Fruit fly (Drosophila melanogaster) whole organism, embryonic: ENCODE data around the gene alphaTub84B.

ENCODE experiments used
- Abd-B ChIP-seq: fragments of 200-800 bp; sonication (Bioruptor generic); optimal IDR thresholded peaks from 2 replicates; lab custom pipeline; 2018; ENCODE audit warnings: missing biosample characterization, mild to moderate bottlenecking, missing genetic modification characterization, moderate library complexity
- Atf-2 ChIP-seq: fragments of 200-800 bp; sonication (Bioruptor generic); optimal IDR thresholded peaks from 2 replicates; lab custom pipeline; 2016; ENCODE audit warnings: missing biosample characterization, missing genetic modification characterization
- B-H2 ChIP-seq: fragments of 200-800 bp; sonication (Bioruptor generic); optimal IDR thresholded peaks from 2 replicates; lab custom pipeline; 2018; ENCODE audit warnings: missing biosample characterization, mild to moderate bottlenecking, missing genetic modification characterization
- BEAF-32 ChIP-seq: fragments of 200-800 bp; sonication (Bioruptor generic); optimal IDR thresholded peaks from 3 replicates; lab custom pipeline; 2017; ENCODE audit warnings: missing biosample characterization, missing genetic modification characterization, mild to moderate bottlenecking, moderate library complexity, missing genetic modification reagents
- CG11696 ChIP-seq: fragments of 200-800 bp; sonication (Bioruptor generic); IDR thresholded peaks from 2 replicates; pipeline ENCODE4 v1.3.6; 2022; ENCODE audit warnings: missing biosample characterization, missing genetic modification characterization
- CG14860 ChIP-seq: fragments of 200-800 bp; sonication (Bioruptor generic); IDR thresholded peaks from 3 replicates; pipeline ENCODE4 v1.3.6; 2022; ENCODE audit warnings: missing biosample characterization, missing genetic modification characterization; ENCODE audit not compliant: partially characterized antibody
- CG14965 ChIP-seq: fragments of 200-800 bp; sonication (Bioruptor generic); optimal IDR thresholded peaks from 2 replicates; lab custom pipeline; 2016; ENCODE audit warnings: missing biosample characterization, missing genetic modification characterization, borderline replicate concordance
- CG1647 ChIP-seq: fragments of 200-800 bp; sonication (Bioruptor generic); optimal IDR thresholded peaks from 3 replicates; lab custom pipeline; 2016; ENCODE audit warnings: missing biosample characterization, missing genetic modification characterization
- CG16863 ChIP-seq: fragments of 200-800 bp; sonication (Bioruptor generic); optimal IDR thresholded peaks from 3 replicates; lab custom pipeline; 2016; ENCODE audit warnings: missing biosample characterization, missing genetic modification characterization
- CG17186 ChIP-seq: fragments of 200-800 bp; sonication (Bioruptor generic); optimal IDR thresholded peaks from 3 replicates; lab custom pipeline; 2017; ENCODE audit warnings: missing biosample characterization, missing genetic modification reagents, missing genetic modification characterization
- CG17361 ChIP-seq: fragments of 200-800 bp; sonication (Bioruptor generic); IDR thresholded peaks from 3 replicates; pipeline ENCODE4 v1.3.6; 2022; ENCODE audit warnings: missing biosample characterization, missing genetic modification characterization
- CG18599 ChIP-seq: fragments of 200-800 bp; sonication (Bioruptor generic); optimal IDR thresholded peaks from 3 replicates; lab custom pipeline; 2017; ENCODE audit warnings: missing biosample characterization, missing genetic modification characterization, mild to moderate bottlenecking, moderate library complexity, missing genetic modification reagents
- CG2712 ChIP-seq: fragments of 200-800 bp; optimal IDR thresholded peaks from 3 replicates; lab custom pipeline; 2019; ENCODE audit warnings: missing biosample characterization, mild to moderate bottlenecking, missing genetic modification characterization, moderate library complexity
- CG3838 ChIP-seq: fragments of 200-800 bp; sonication (Bioruptor generic); optimal IDR thresholded peaks from 3 replicates; lab custom pipeline; 2016; ENCODE audit warnings: missing biosample characterization, missing genetic modification characterization
- CG3847 ChIP-seq: fragments of 200-800 bp; sonication (Bioruptor generic); IDR thresholded peaks from 2 replicates; pipeline ENCODE4 v1.3.6; 2022; ENCODE audit warnings: missing biosample characterization, missing genetic modification characterization
- CG5180 ChIP-seq: fragments of 200-800 bp; sonication (Bioruptor generic); optimal IDR thresholded peaks from 3 replicates; lab custom pipeline; 2017; ENCODE audit warnings: missing biosample characterization, missing genetic modification characterization, mild to moderate bottlenecking, moderate library complexity, missing genetic modification reagents
- CG7745 ChIP-seq: fragments of 200-800 bp; sonication (Bioruptor generic); optimal IDR thresholded peaks from 2 replicates; lab custom pipeline; 2018; ENCODE audit warnings: missing biosample characterization, mild to moderate bottlenecking, missing genetic modification characterization, moderate library complexity
- CG8359 ChIP-seq: fragments of 200-800 bp; sonication (Bioruptor generic); optimal IDR thresholded peaks from 2 replicates; lab custom pipeline; 2017; ENCODE audit warnings: missing biosample characterization, mild to moderate bottlenecking, missing genetic modification characterization, borderline replicate concordance
- CHES-1-like ChIP-seq: fragments of 200-800 bp; sonication (Bioruptor generic); optimal IDR thresholded peaks from 2 replicates; lab custom pipeline; 2016; ENCODE audit warnings: missing biosample characterization, missing genetic modification characterization
- CTCF ChIP-seq: fragments of 200-800 bp; sonication (Bioruptor generic); optimal IDR thresholded peaks from 2 replicates; lab custom pipeline; 2017; ENCODE audit warnings: missing biosample characterization, mild to moderate bottlenecking, missing genetic modification characterization, moderate library complexity
- Dp ChIP-seq: fragments of 200-800 bp; sonication (Bioruptor generic); optimal IDR thresholded peaks from 2 replicates; lab custom pipeline; 2018; ENCODE audit warnings: missing biosample characterization, mild to moderate bottlenecking, missing genetic modification characterization, moderate library complexity
- E2f2 ChIP-seq: fragments of 200-800 bp; sonication (Bioruptor generic); IDR thresholded peaks from 2 replicates; pipeline ENCODE4 v1.3.6; 2022; ENCODE audit warnings: missing biosample characterization, missing genetic modification characterization
- Fer2 ChIP-seq: fragments of 200-800 bp; sonication (Bioruptor generic); optimal IDR thresholded peaks from 2 replicates; lab custom pipeline; 2018; ENCODE audit warnings: missing biosample characterization, mild to moderate bottlenecking, missing genetic modification characterization, moderate library complexity
- Jarid2 ChIP-seq: fragments of 200-800 bp; sonication (Bioruptor generic); optimal IDR thresholded peaks from 3 replicates; lab custom pipeline; 2017; ENCODE audit warnings: mild to moderate bottlenecking, missing biosample characterization, missing genetic modification reagents, missing genetic modification characterization
- Rx ChIP-seq: fragments of 200-800 bp; sonication (Bioruptor generic); IDR thresholded peaks from 2 replicates; pipeline ENCODE4 v1.3.6; 2022; ENCODE audit warnings: missing biosample characterization, missing genetic modification characterization
- Six4 ChIP-seq: fragments of 200-800 bp; sonication (Bioruptor generic); optimal IDR thresholded peaks from 2 replicates; lab custom pipeline; 2016; ENCODE audit warnings: missing biosample characterization, missing genetic modification characterization
- Sry-δ ChIP-seq: fragments of 200-800 bp; sonication (Bioruptor generic); optimal IDR thresholded peaks from 2 replicates; lab custom pipeline; 2016; ENCODE audit warnings: missing biosample characterization, missing genetic modification characterization
- Taf1 ChIP-seq: fragments of 200-800 bp; sonication (Bioruptor generic); IDR thresholded peaks from 2 replicates; pipeline ENCODE4 v1.3.6; 2022; ENCODE audit warnings: missing biosample characterization, missing genetic modification characterization
- bigmax ChIP-seq: fragments of 200-800 bp; sonication (Bioruptor generic); optimal IDR thresholded peaks from 2 replicates; lab custom pipeline; 2018; ENCODE audit warnings: missing biosample characterization, mild to moderate bottlenecking, missing genetic modification characterization
- chn ChIP-seq: fragments of 200-800 bp; sonication (Bioruptor generic); optimal IDR thresholded peaks from 2 replicates; lab custom pipeline; 2016; ENCODE audit warnings: missing biosample characterization, missing genetic modification characterization
- dmrt11E ChIP-seq: fragments of 200-800 bp; sonication (Bioruptor generic); optimal IDR thresholded peaks from 3 replicates; lab custom pipeline; 2018; ENCODE audit warnings: missing biosample characterization, mild to moderate bottlenecking, missing genetic modification characterization, moderate library complexity
- eyg ChIP-seq: fragments of 200-800 bp; sonication (Bioruptor generic); optimal IDR thresholded peaks from 3 replicates; lab custom pipeline; 2016; ENCODE audit warnings: missing biosample characterization, missing genetic modification characterization
- gsb ChIP-seq: fragments of 200-800 bp; sonication (Bioruptor generic); IDR thresholded peaks from 2 replicates; pipeline ENCODE4 v1.3.6; 2022; ENCODE audit warnings: missing biosample characterization, missing genetic modification characterization
- inv ChIP-seq: fragments of 200-800 bp; sonication (Bioruptor generic); IDR thresholded peaks from 2 replicates; pipeline ENCODE4 v1.3.6; 2022; ENCODE audit warnings: missing biosample characterization, missing genetic modification characterization; ENCODE audit not compliant: partially characterized antibody
- kah ChIP-seq: fragments of 200-800 bp; sonication (Bioruptor generic); optimal IDR thresholded peaks from 2 replicates; lab custom pipeline; 2018; ENCODE audit warnings: missing biosample characterization, mild to moderate bottlenecking, missing genetic modification characterization
- kay ChIP-seq: fragments of 200-800 bp; sonication (Bioruptor generic); optimal IDR thresholded peaks from 2 replicates; lab custom pipeline; 2016; ENCODE audit warnings: missing biosample characterization, missing genetic modification characterization
- ken ChIP-seq: fragments of 200-800 bp; sonication (Bioruptor generic); IDR thresholded peaks from 3 replicates; pipeline ENCODE4 v1.3.6; 2022; ENCODE audit warnings: missing biosample characterization, missing genetic modification characterization
- lab ChIP-seq: fragments of 200-800 bp; sonication (Bioruptor generic); optimal IDR thresholded peaks from 3 replicates; lab custom pipeline; 2017; ENCODE audit warnings: missing biosample characterization, missing genetic modification characterization, mild to moderate bottlenecking, moderate library complexity, missing genetic modification reagents
- lbe ChIP-seq: fragments of 200-800 bp; sonication (Bioruptor generic); optimal IDR thresholded peaks from 2 replicates; lab custom pipeline; 2016; ENCODE audit warnings: missing biosample characterization, mild to moderate bottlenecking, missing genetic modification characterization
- oc ChIP-seq: fragments of 200-800 bp; sonication (Bioruptor generic); optimal IDR thresholded peaks from 2 replicates; lab custom pipeline; 2018; ENCODE audit warnings: missing biosample characterization, mild to moderate bottlenecking, missing genetic modification characterization, moderate library complexity
- p53 ChIP-seq: fragments of 200-800 bp; sonication (Bioruptor generic); optimal IDR thresholded peaks from 2 replicates; lab custom pipeline; 2016; ENCODE audit warnings: missing biosample characterization, missing genetic modification characterization
- pfk ChIP-seq: fragments of 200-800 bp; sonication (Bioruptor generic); optimal IDR thresholded peaks from 2 replicates; lab custom pipeline; 2018; ENCODE audit warnings: missing biosample characterization, mild to moderate bottlenecking, missing genetic modification characterization, moderate library complexity
- prd ChIP-seq, 3 experiments: fragments of >200 bp in 2 of 3; fragments of 200-800 bp in 1 of 3; sonication (Bioruptor generic) in 1 of 3; optimal IDR thresholded peaks in 2 of 3; IDR thresholded peaks in 1 of 3; 2 replicates in 2 of 3; 3 replicates in 1 of 3; pipeline versions ENCODE4 v1.3.6 to Lab custom; 2017 to 2022; ENCODE audit warnings: missing biosample characterization in 1 of 3, missing genetic modification characterization in 1 of 3
- salm ChIP-seq: fragments of 200-800 bp; sonication (Bioruptor generic); optimal IDR thresholded peaks from 2 replicates; lab custom pipeline; 2018; ENCODE audit warnings: missing biosample characterization, mild to moderate bottlenecking, missing genetic modification characterization
- seq ChIP-seq: fragments of 200-800 bp; sonication (Bioruptor generic); IDR thresholded peaks from 2 replicates; pipeline ENCODE4 v1.3.6; 2022; ENCODE audit warnings: missing biosample characterization, missing genetic modification characterization
- sqz ChIP-seq: fragments of 200-800 bp; sonication (Bioruptor generic); optimal IDR thresholded peaks from 3 replicates; lab custom pipeline; 2018; ENCODE audit warnings: missing biosample characterization, mild to moderate bottlenecking, missing genetic modification characterization
- tll ChIP-seq, 2 experiments: fragments of 200-800 bp in 1 of 2; fragments of >200 bp in 1 of 2; sonication (Bioruptor generic) in 1 of 2; optimal IDR thresholded peaks; 2 replicates each; lab custom pipeline; 2017 to 2019; ENCODE audit warnings: missing biosample characterization in 2 of 2, missing genetic modification characterization in 2 of 2, mild to moderate bottlenecking in 1 of 2, moderate library complexity in 1 of 2
- wek ChIP-seq: fragments of 200-800 bp; sonication (Bioruptor generic); optimal IDR thresholded peaks from 3 replicates; lab custom pipeline; 2018; ENCODE audit warnings: missing biosample characterization, mild to moderate bottlenecking, missing genetic modification characterization, moderate library complexity
- zf30C ChIP-seq: fragments of 200-800 bp; sonication (Bioruptor generic); optimal IDR thresholded peaks from 3 replicates; lab custom pipeline; 2018; ENCODE audit warnings: missing biosample characterization, mild to moderate bottlenecking, missing genetic modification characterization
- zfh1 ChIP-seq: fragments of 200-800 bp; sonication (Bioruptor generic); IDR thresholded peaks from 3 replicates; pipeline ENCODE4 v1.3.6; 2022; ENCODE audit warnings: missing biosample characterization, missing genetic modification characterization

alphaTub84B gene

DNA sequence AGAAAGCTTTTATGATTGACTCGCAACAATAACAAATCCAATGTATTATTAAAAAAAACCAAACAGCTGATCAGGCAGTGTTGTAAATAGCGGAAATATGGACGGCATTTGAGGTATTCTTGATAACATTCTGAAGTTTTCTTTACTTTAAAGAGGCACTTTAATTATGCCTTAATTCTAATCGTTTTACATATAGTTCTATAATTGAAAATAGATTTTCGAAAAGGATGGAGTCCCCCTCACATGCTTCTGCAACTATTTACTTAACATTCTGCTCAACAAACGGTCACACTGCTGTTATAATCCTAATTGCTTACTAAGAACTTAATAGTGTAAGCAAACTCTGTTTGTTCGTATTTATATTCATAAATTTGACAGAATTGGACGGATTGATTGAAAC, 41.6 kb downstream of the alphaTub84B start, which contains the start of gene CG10068 (continued):
- TF ChIP-seq inv (GFP tag; lab: Robert Waterston, UW) (no peak), E2f2 (peak; percentile 70), Fer2 (peak; percentile 73), lab (peak; percentile 94), oc (tag; lab: Kevin White, UChicago) (peak; percentile 91), pfk (no peak), gsb (GFP tag; lab: Robert Waterston, UW) (peak; percentile 76), Rx (GFP tag; lab: Robert Waterston, UW) (peak; percentile 90), CG14965 (peak; percentile 39), CG5180 (GFP tag; lab: Kevin White, UChicago) (peak; percentile 63), lbe (peak; percentile 81), CG8359 (GFP tag; lab: Kevin White, UChicago) (peak; percentile 53), ken (GFP tag; lab: Robert Waterston, UW) (peak; percentile 95), CG17361 (GFP tag; lab: Robert Waterston, UW) (peak; percentile 90), kah (GFP tag; lab: Kevin White, UChicago) (peak; percentile 74), p53 (peak; percentile 55), zfh1 (peak; percentile 97), B-H2 (GFP tag; lab: Kevin White, UChicago) (peak; percentile 78), dmrt11E (tag; lab: Kevin White, UChicago) (peak; percentile 90), CG3847 (GFP tag; lab: Robert Waterston, UW) (no peak), prd (optimal IDR thresholded peaks at IDR 0.05; lab: Kevin White, UChicago) (no peak), prd (GFP tag; IDR thresholded peaks at IDR 0.05; lab: Robert Waterston, UW) (peak; percentile 95), CTCF (GFP tag; lab: Kevin White, UChicago) (peak; percentile 62), CG7745 (no peak), zf30C (peak; percentile 18), CG16863 (peak; percentile 89), Six4 (peak; percentile 87), Dp (GFP tag; lab: Kevin White, UChicago) (peak; percentile 25), salm (tag; lab: Kevin White, UChicago) (peak; percentile 75), Atf-2 (GFP tag; lab: Kevin White, UChicago) (peak; percentile 77), BEAF-32 (peak; percentile 44), CG14860 (GFP tag; lab: Robert Waterston, UW) (no peak), Jarid2 (peak; percentile 29), seq (GFP tag; lab: Robert Waterston, UW) (peak; percentile 91), Abd-B (GFP tag; lab: Kevin White, UChicago) (peak; percentile 86), Taf1 (GFP tag; lab: Robert Waterston, UW) (peak; percentile 67), chn (peak; percentile 89), eyg (GFP tag; lab: Kevin White, UChicago) (peak; percentile 79), sqz (GFP tag; lab: Kevin White, UChicago) (peak; percentile 99), CHES-1-like (GFP tag; lab: Kevin White, UChicago) (peak; percentile 92), Sry-δ (GFP tag; lab: Kevin White, UChicago) (peak; percentile 68), CG11696 (peak; percentile 89), CG17186 (peak; percentile 72), wek (GFP tag; lab: Kevin White, UChicago) (peak; percentile 99), kay (GFP tag; lab: Kevin White, UChicago) (peak; percentile 78), CG1647 (GFP tag; lab: Kevin White, UChicago) (peak; percentile 75), tll (GFP tag; optimal IDR thresholded peaks at IDR 0.05; lab: Kevin White, UChicago) (peak in 1 of 2 experiments; percentile 80), CG2712 (tag; lab: Kevin White, UChicago) (peak; percentile 95), CG3838 (peak; percentile 71), bigmax (peak; percentile 18), CG18599 (GFP tag; lab: Kevin White, UChicago) (peak; percentile 89)
